Worm (Caenorhabditis elegans) whole organism, L3 larva: ENCODE measurements around the gene srv-19.

Experiments
- daf-12 ChIP-seq: fragments of 150-350 bp; optimal IDR thresholded peaks from 2 replicates; lab custom pipeline; 2014; ENCODE audit warnings: missing biosample characterization, missing genetic modification reagents, missing genetic modification characterization
- lin-15B ChIP-seq: fragments of 150-350 bp; optimal IDR thresholded peaks from 2 replicates; lab custom pipeline; 2014; ENCODE audit warnings: missing biosample characterization, missing genetic modification characterization
- mdl-1 ChIP-seq: fragments of 150-350 bp; optimal IDR thresholded peaks from 2 replicates; lab custom pipeline; 2014; ENCODE audit warnings: missing biosample characterization, missing genetic modification characterization
- nhr-237 ChIP-seq: fragments of 150-350 bp; optimal IDR thresholded peaks from 2 replicates; lab custom pipeline; 2014; ENCODE audit warnings: missing biosample characterization, missing genetic modification characterization
- pqm-1 ChIP-seq: fragments of 150-350 bp; optimal IDR thresholded peaks from 2 replicates; lab custom pipeline; 2017; ENCODE audit warnings: missing biosample characterization, missing genetic modification characterization, inconsistent platforms
- zag-1 ChIP-seq: fragments of 150-350 bp; optimal IDR thresholded peaks from 2 replicates; lab custom pipeline; 2014; ENCODE audit warnings: missing biosample characterization, missing genetic modification characterization

- TF ChIP-seq nhr-237 (no peak), lin-15B (no peak), daf-12 (tag; lab: Kevin White, UChicago) (no peak), mdl-1 (no peak), pqm-1 (tag; lab: Kevin White, UChicago) (no peak), zag-1 (tag; lab: Kevin White, UChicago) (no peak)
These were observed 6.1 kb upstream of the srv-19 start, which contains the start of gene srv-22 for ce11 chrIV:5879853-5880252.
